Fruit fly (Drosophila melanogaster) whole organism, embryonic: ENCODE data around the gene CG31680.

Source experiments
- Abd-B ChIP-seq: fragments of 200-800 bp; sonication (Bioruptor generic); optimal IDR thresholded peaks from 2 replicates; lab custom pipeline; 2018; ENCODE audit warnings: missing biosample characterization, mild to moderate bottlenecking, missing genetic modification characterization, moderate library complexity
- Asciz ChIP-seq: fragments of 200-800 bp; sonication (Bioruptor generic); optimal IDR thresholded peaks from 2 replicates; lab custom pipeline; 2017; ENCODE audit warnings: missing biosample characterization, mild to moderate bottlenecking, missing genetic modification characterization, missing genetic modification reagents
- CG10209 ChIP-seq: fragments of 200-800 bp; sonication (Bioruptor generic); optimal IDR thresholded peaks from 3 replicates; lab custom pipeline; 2017; ENCODE audit warnings: missing biosample characterization, mild to moderate bottlenecking, missing genetic modification characterization, missing genetic modification reagents
- CG10366 ChIP-seq: fragments of 200-800 bp; sonication (Bioruptor generic); IDR thresholded peaks from 2 replicates; pipeline ENCODE4 v1.3.6; 2022; ENCODE audit warnings: missing biosample characterization, missing genetic modification characterization
- CG11456 ChIP-seq: fragments of 200-800 bp; sonication (Bioruptor generic); IDR thresholded peaks from 3 replicates; pipeline ENCODE4 v1.3.6; 2022; ENCODE audit warnings: missing biosample characterization, missing genetic modification characterization
- CG11696 ChIP-seq: fragments of 200-800 bp; sonication (Bioruptor generic); IDR thresholded peaks from 2 replicates; pipeline ENCODE4 v1.3.6; 2022; ENCODE audit warnings: missing biosample characterization, missing genetic modification characterization
- CG12299 ChIP-seq: fragments of 200-800 bp; sonication (Bioruptor generic); optimal IDR thresholded peaks from 2 replicates; lab custom pipeline; 2018; ENCODE audit warnings: missing biosample characterization, mild to moderate bottlenecking, missing genetic modification characterization
- CG12659 ChIP-seq: fragments of 200-800 bp; sonication (Bioruptor generic); optimal IDR thresholded peaks from 3 replicates; lab custom pipeline; 2017; ENCODE audit warnings: mild to moderate bottlenecking, missing biosample characterization, missing genetic modification reagents, missing genetic modification characterization
- CG13624 ChIP-seq: fragments of 200-800 bp; sonication (Bioruptor generic); optimal IDR thresholded peaks from 2 replicates; lab custom pipeline; 2016; ENCODE audit warnings: missing biosample characterization, missing genetic modification characterization
- CG15696 ChIP-seq: fragments of 200-800 bp; sonication (Bioruptor generic); optimal IDR thresholded peaks from 2 replicates; lab custom pipeline; 2019; ENCODE audit warnings: missing biosample characterization, mild to moderate bottlenecking, missing genetic modification characterization, moderate library complexity
- CG16779 ChIP-seq: fragments of 200-800 bp; sonication (Bioruptor generic); IDR thresholded peaks from 2 replicates; pipeline ENCODE4 v1.3.6; 2022; ENCODE audit warnings: missing biosample characterization, missing genetic modification characterization
- CG17612 ChIP-seq: fragments of 200-800 bp; sonication (Bioruptor generic); IDR thresholded peaks from 2 replicates; pipeline ENCODE4 v1.3.6; 2022; ENCODE audit warnings: missing biosample characterization, missing genetic modification characterization
- CG18599 ChIP-seq: fragments of 200-800 bp; sonication (Bioruptor generic); optimal IDR thresholded peaks from 3 replicates; lab custom pipeline; 2017; ENCODE audit warnings: missing biosample characterization, missing genetic modification characterization, mild to moderate bottlenecking, moderate library complexity, missing genetic modification reagents
- CG2116 ChIP-seq: fragments of 200-800 bp; sonication (Bioruptor generic); optimal IDR thresholded peaks from 3 replicates; lab custom pipeline; 2018; ENCODE audit warnings: missing biosample characterization, mild to moderate bottlenecking, missing genetic modification characterization
- CG2199 ChIP-seq: fragments of 200-800 bp; sonication (Bioruptor generic); IDR thresholded peaks from 3 replicates; pipeline ENCODE4 v1.3.6; 2022; ENCODE audit warnings: missing biosample characterization, missing genetic modification characterization
- CG2202 ChIP-seq: fragments of 200-800 bp; sonication (Bioruptor generic); optimal IDR thresholded peaks from 2 replicates; lab custom pipeline; 2018; ENCODE audit warnings: missing biosample characterization, mild to moderate bottlenecking, missing genetic modification characterization
- CG2678 ChIP-seq: fragments of 200-800 bp; sonication (Bioruptor generic); optimal IDR thresholded peaks from 3 replicates; lab custom pipeline; 2019; ENCODE audit warnings: missing biosample characterization, mild to moderate bottlenecking, missing genetic modification characterization, moderate library complexity
- CG2712 ChIP-seq: fragments of 200-800 bp; optimal IDR thresholded peaks from 3 replicates; lab custom pipeline; 2019; ENCODE audit warnings: missing biosample characterization, mild to moderate bottlenecking, missing genetic modification characterization, moderate library complexity
- CG43689 ChIP-seq: fragments of 200-800 bp; sonication (Bioruptor generic); IDR thresholded peaks from 2 replicates; pipeline ENCODE4 v1.3.6; 2022; ENCODE audit warnings: missing biosample characterization, missing genetic modification characterization
- CG4404 ChIP-seq: fragments of 200-800 bp; sonication (Bioruptor generic); IDR thresholded peaks from 2 replicates; pipeline ENCODE4 v1.3.6; 2022; ENCODE audit warnings: missing biosample characterization, missing genetic modification characterization
- CG4424 ChIP-seq: fragments of 200-800 bp; sonication (Bioruptor generic); optimal IDR thresholded peaks from 3 replicates; lab custom pipeline; 2016; ENCODE audit warnings: missing biosample characterization, missing genetic modification characterization
- CG4707 ChIP-seq: fragments of 200-800 bp; sonication (Bioruptor generic); optimal IDR thresholded peaks from 2 replicates; lab custom pipeline; 2018; ENCODE audit warnings: missing biosample characterization, mild to moderate bottlenecking, missing genetic modification characterization, moderate library complexity
- CG4820 ChIP-seq: fragments of 200-800 bp; sonication (Bioruptor generic); optimal IDR thresholded peaks from 3 replicates; lab custom pipeline; 2016; ENCODE audit warnings: missing biosample characterization, missing genetic modification characterization
- CG8281 ChIP-seq: fragments of 200-800 bp; sonication (Bioruptor generic); optimal IDR thresholded peaks from 2 replicates; lab custom pipeline; 2018; ENCODE audit warnings: missing biosample characterization, mild to moderate bottlenecking, missing genetic modification characterization, moderate library complexity
- CG9817 ChIP-seq: fragments of 200-800 bp; sonication (Bioruptor generic); optimal IDR thresholded peaks from 2 replicates; lab custom pipeline; 2018; ENCODE audit warnings: missing biosample characterization, mild to moderate bottlenecking, missing genetic modification characterization, moderate library complexity
- Fer1 ChIP-seq: fragments of 200-800 bp; sonication (Bioruptor generic); optimal IDR thresholded peaks from 2 replicates; lab custom pipeline; 2017; ENCODE audit warnings: missing biosample characterization, mild to moderate bottlenecking, missing genetic modification characterization
- Hr3 ChIP-seq: fragments of 200-800 bp; sonication (Bioruptor generic); optimal IDR thresholded peaks from 3 replicates; lab custom pipeline; 2016; ENCODE audit warnings: missing biosample characterization, missing genetic modification characterization
- NC2α ChIP-seq: fragments of 200-800 bp; sonication (Bioruptor generic); optimal IDR thresholded peaks from 2 replicates; lab custom pipeline; 2016; ENCODE audit warnings: missing biosample characterization, missing genetic modification characterization
- Rx ChIP-seq: fragments of 200-800 bp; sonication (Bioruptor generic); IDR thresholded peaks from 2 replicates; pipeline ENCODE4 v1.3.6; 2022; ENCODE audit warnings: missing biosample characterization, missing genetic modification characterization
- Taf1 ChIP-seq: fragments of 200-800 bp; sonication (Bioruptor generic); IDR thresholded peaks from 2 replicates; pipeline ENCODE4 v1.3.6; 2022; ENCODE audit warnings: missing biosample characterization, missing genetic modification characterization
- Vsx1 ChIP-seq: fragments of 200-800 bp; sonication (Bioruptor generic); optimal IDR thresholded peaks from 2 replicates; lab custom pipeline; 2017; ENCODE audit warnings: missing biosample characterization, mild to moderate bottlenecking, missing genetic modification characterization, missing genetic modification reagents
- az2 ChIP-seq: fragments of 200-800 bp; sonication (Bioruptor generic); optimal IDR thresholded peaks from 3 replicates; lab custom pipeline; 2016; ENCODE audit warnings: missing biosample characterization, missing genetic modification characterization
- crc ChIP-seq: fragments of 200-800 bp; sonication (Bioruptor generic); optimal IDR thresholded peaks from 2 replicates; lab custom pipeline; 2016; ENCODE audit warnings: missing biosample characterization, missing genetic modification characterization
- dmrt11E ChIP-seq: fragments of 200-800 bp; sonication (Bioruptor generic); optimal IDR thresholded peaks from 3 replicates; lab custom pipeline; 2018; ENCODE audit warnings: missing biosample characterization, mild to moderate bottlenecking, missing genetic modification characterization, moderate library complexity
- fd96Cb ChIP-seq: fragments of 200-800 bp; sonication (Bioruptor generic); optimal IDR thresholded peaks from 2 replicates; lab custom pipeline; 2018; ENCODE audit warnings: missing biosample characterization, mild to moderate bottlenecking, missing genetic modification characterization, moderate library complexity
- fru ChIP-seq: fragments of >200 bp; optimal IDR thresholded peaks from 2 replicates; lab custom pipeline; 2017
- gem ChIP-seq: fragments of 200-800 bp; sonication (Bioruptor generic); optimal IDR thresholded peaks from 2 replicates; lab custom pipeline; 2019; ENCODE audit warnings: missing biosample characterization, mild to moderate bottlenecking, missing genetic modification characterization, moderate library complexity
- grn ChIP-seq: fragments of 200-800 bp; sonication (Bioruptor generic); optimal IDR thresholded peaks from 3 replicates; lab custom pipeline; 2017; ENCODE audit warnings: missing biosample characterization, missing genetic modification characterization
- jumu ChIP-seq: fragments of 200-800 bp; sonication (Bioruptor generic); optimal IDR thresholded peaks from 3 replicates; lab custom pipeline; 2016; ENCODE audit warnings: missing biosample characterization, missing genetic modification characterization
- lbe ChIP-seq: fragments of 200-800 bp; sonication (Bioruptor generic); optimal IDR thresholded peaks from 2 replicates; lab custom pipeline; 2016; ENCODE audit warnings: missing biosample characterization, mild to moderate bottlenecking, missing genetic modification characterization
- nerfin-2 ChIP-seq: fragments of 200-800 bp; sonication (Bioruptor generic); IDR thresholded peaks from 2 replicates; pipeline ENCODE4 v1.3.6; 2022; ENCODE audit warnings: missing biosample characterization, missing genetic modification characterization; ENCODE audit not compliant: partially characterized antibody
- nom ChIP-seq: fragments of 200-800 bp; sonication (Bioruptor generic); optimal IDR thresholded peaks from 2 replicates; lab custom pipeline; 2017; ENCODE audit warnings: missing biosample characterization, missing genetic modification characterization, mild to moderate bottlenecking, moderate library complexity, missing genetic modification reagents
- psq ChIP-seq: fragments of 200-800 bp; sonication (Bioruptor generic); optimal IDR thresholded peaks from 2 replicates; lab custom pipeline; 2017; ENCODE audit warnings: missing biosample characterization, missing genetic modification characterization
- pzg ChIP-seq: fragments of 200-800 bp; sonication (Bioruptor generic); optimal IDR thresholded peaks from 3 replicates; lab custom pipeline; 2018; ENCODE audit warnings: missing biosample characterization, mild to moderate bottlenecking, missing genetic modification characterization, moderate library complexity
- sc ChIP-seq, 3 experiments: fragments of >200 bp in 2 of 3; fragments of 200-800 bp in 1 of 3; sonication (Bioruptor generic) in 1 of 3; optimal IDR thresholded peaks; 2 replicates in 2 of 3; 3 replicates in 1 of 3; lab custom pipeline; 2017; ENCODE audit warnings: mild to moderate bottlenecking in 1 of 3, missing biosample characterization in 1 of 3, missing genetic modification characterization in 1 of 3, missing genetic modification reagents in 1 of 3
- schlank ChIP-seq: fragments of 200-800 bp; sonication (Bioruptor generic); optimal IDR thresholded peaks from 2 replicates; lab custom pipeline; 2018; ENCODE audit warnings: missing biosample characterization, mild to moderate bottlenecking, missing genetic modification characterization
- toy ChIP-seq: fragments of 200-800 bp; sonication (Bioruptor generic); IDR thresholded peaks from 2 replicates; pipeline ENCODE4 v1.3.6; 2022; ENCODE audit warnings: missing biosample characterization, missing genetic modification characterization
- trem ChIP-seq: fragments of 200-800 bp; optimal IDR thresholded peaks from 3 replicates; lab custom pipeline; 2019; ENCODE audit warnings: missing biosample characterization, mild to moderate bottlenecking, missing genetic modification characterization, moderate library complexity
- tx ChIP-seq: fragments of 200-800 bp; sonication (Bioruptor generic); optimal IDR thresholded peaks from 2 replicates; lab custom pipeline; 2016; ENCODE audit warnings: missing biosample characterization, missing genetic modification characterization
- vvl ChIP-seq: fragments of 200-800 bp; sonication (Bioruptor generic); IDR thresholded peaks from 2 replicates; pipeline ENCODE4 v1.3.6; 2022; ENCODE audit warnings: missing biosample characterization, missing genetic modification characterization

CG31680 gene

dm6 chr2L:20647240-20647908, 7.5 kb downstream of the CG31680 start (continued):
- TF ChIP-seq CG2116 (peak; percentile 24), CG17612 (GFP tag; lab: Robert Waterston, UW) (no peak), pzg (GFP tag; lab: Kevin White, UChicago) (peak; percentile 74), tx (GFP tag; lab: Kevin White, UChicago) (no peak), Vsx1 (GFP tag; lab: Kevin White, UChicago) (no peak), grn (GFP tag; lab: Kevin White, UChicago) (no peak), psq (no peak), nerfin-2 (GFP tag; lab: Robert Waterston, UW) (no peak), CG13624 (GFP tag; lab: Kevin White, UChicago) (peak; percentile 7), CG11456 (no peak), fd96Cb (tag; lab: Kevin White, UChicago) (no peak), schlank (tag; lab: Kevin White, UChicago) (no peak), sc (optimal IDR thresholded peaks at IDR 0.05; lab: Kevin White, UChicago) (no peak), sc (GFP tag; optimal IDR thresholded peaks at IDR 0.05; lab: Kevin White, UChicago) (no peak), CG16779 (GFP tag; lab: Robert Waterston, UW) (no peak), dmrt11E (tag; lab: Kevin White, UChicago) (no peak), trem (tag; lab: Kevin White, UChicago) (peak; percentile 49), CG2712 (tag; lab: Kevin White, UChicago) (peak; percentile 23), Rx (GFP tag; lab: Robert Waterston, UW) (no peak), CG4820 (GFP tag; lab: Kevin White, UChicago) (no peak), CG15696 (tag; lab: Kevin White, UChicago) (no peak), CG4404 (GFP tag; lab: Robert Waterston, UW) (no peak), CG8281 (tag; lab: Kevin White, UChicago) (no peak), CG4424 (GFP tag; lab: Kevin White, UChicago) (no peak), CG11696 (no peak), CG43689 (GFP tag; lab: Robert Waterston, UW) (no peak), lbe (GFP tag; lab: Kevin White, UChicago) (no peak), CG4707 (GFP tag; lab: Kevin White, UChicago) (no peak), CG9817 (tag; lab: Kevin White, UChicago) (no peak), Fer1 (GFP tag; lab: Kevin White, UChicago) (no peak), CG2678 (tag; lab: Kevin White, UChicago) (no peak), NC2α (no peak), Taf1 (GFP tag; lab: Robert Waterston, UW) (no peak), nom (no peak), CG12659 (GFP tag; lab: Kevin White, UChicago) (peak; percentile 63), Asciz (no peak), toy (GFP tag; lab: Robert Waterston, UW) (no peak), jumu (GFP tag; lab: Kevin White, UChicago) (no peak), CG12299 (tag; lab: Kevin White, UChicago) (no peak), vvl (GFP tag; lab: Robert Waterston, UW) (no peak), CG10366 (GFP tag; lab: Robert Waterston, UW) (no peak), crc (no peak), az2 (GFP tag; lab: Kevin White, UChicago) (no peak), fru (lab: Kevin White, UChicago) (no peak), CG10209 (GFP tag; lab: Kevin White, UChicago) (no peak), gem (tag; lab: Kevin White, UChicago) (no peak), Abd-B (GFP tag; lab: Kevin White, UChicago) (no peak), CG2199 (GFP tag; lab: Robert Waterston, UW) (no peak), Hr3 (GFP tag; lab: Kevin White, UChicago) (no peak), CG2202 (tag; lab: Kevin White, UChicago) (no peak), CG18599 (GFP tag; lab: Kevin White, UChicago) (no peak)
